Fruit fly (Drosophila melanogaster) whole organism, adult: ENCODE measurements around the gene CG4836.
A peak's percentile ranks its signal among the peaks of the same experiment; 100 is the strongest.

Source experiments
- CG11617 ChIP-seq: fragments of 200-800 bp; sonication (Bioruptor generic); optimal IDR thresholded peaks from 2 replicates; lab custom pipeline; 2017; ENCODE audit warnings: mild to moderate bottlenecking, missing biosample characterization, missing genetic modification reagents, missing genetic modification characterization
- CG12768 ChIP-seq: fragments of 200-800 bp; sonication (Bioruptor generic); optimal IDR thresholded peaks from 2 replicates; lab custom pipeline; 2017; ENCODE audit warnings: missing biosample characterization, missing genetic modification characterization, mild to moderate bottlenecking, moderate library complexity, missing genetic modification reagents
- CG14711 ChIP-seq: fragments of 200-800 bp; sonication (Bioruptor generic); optimal IDR thresholded peaks from 2 replicates; lab custom pipeline; 2018; ENCODE audit warnings: missing biosample characterization, mild to moderate bottlenecking, missing genetic modification characterization, moderate library complexity
- CG1620 ChIP-seq: fragments of 200-800 bp; sonication (Bioruptor generic); optimal IDR thresholded peaks from 2 replicates; lab custom pipeline; 2016; ENCODE audit warnings: missing biosample characterization, missing genetic modification characterization
- CG33017 ChIP-seq: fragments of 200-800 bp; sonication (Bioruptor generic); optimal IDR thresholded peaks from 2 replicates; lab custom pipeline; 2018; ENCODE audit warnings: missing biosample characterization, mild to moderate bottlenecking, missing genetic modification characterization, moderate library complexity
- CG5204 ChIP-seq: fragments of 200-800 bp; sonication (Bioruptor generic); optimal IDR thresholded peaks from 2 replicates; lab custom pipeline; 2016; ENCODE audit warnings: missing biosample characterization, missing genetic modification characterization
- CG7045 ChIP-seq: fragments of 200-800 bp; sonication (Bioruptor generic); optimal IDR thresholded peaks from 2 replicates; lab custom pipeline; 2017; ENCODE audit warnings: missing biosample characterization, mild to moderate bottlenecking, missing genetic modification characterization
- CG7101 ChIP-seq: fragments of 200-800 bp; sonication (Bioruptor generic); optimal IDR thresholded peaks from 2 replicates; lab custom pipeline; 2018; ENCODE audit warnings: missing biosample characterization, mild to moderate bottlenecking, missing genetic modification characterization, moderate library complexity
- Clk ChIP-seq: fragments of 200-800 bp; sonication (Bioruptor generic); optimal IDR thresholded peaks from 2 replicates; lab custom pipeline; 2017; ENCODE audit warnings: missing biosample characterization, missing genetic modification characterization
- Crg-1 ChIP-seq: fragments of 200-800 bp; sonication (Bioruptor generic); optimal IDR thresholded peaks from 2 replicates; lab custom pipeline; 2016; ENCODE audit warnings: missing biosample characterization, missing genetic modification characterization
- Hr96 ChIP-seq: fragments of 200-800 bp; sonication (Bioruptor generic); optimal IDR thresholded peaks from 2 replicates; lab custom pipeline; 2016; ENCODE audit warnings: missing biosample characterization, missing genetic modification characterization
- Mnt ChIP-seq: fragments of 200-800 bp; sonication (Bioruptor generic); optimal IDR thresholded peaks from 2 replicates; lab custom pipeline; 2016; ENCODE audit warnings: missing biosample characterization, mild to moderate bottlenecking, missing genetic modification characterization
- bab1 ChIP-seq: fragments of 200-800 bp; sonication (Bioruptor generic); optimal IDR thresholded peaks from 3 replicates; lab custom pipeline; 2019; ENCODE audit warnings: missing biosample characterization, mild to moderate bottlenecking, missing genetic modification characterization, moderate library complexity
- cic ChIP-seq: fragments of 200-800 bp; sonication (Bioruptor generic); optimal IDR thresholded peaks from 2 replicates; lab custom pipeline; 2017; ENCODE audit warnings: missing biosample characterization, mild to moderate bottlenecking, missing genetic modification characterization, moderate library complexity
- cnc ChIP-seq, 2 experiments: fragments of >200 bp; optimal IDR thresholded peaks; 2 replicates each; lab custom pipeline; 2017
- kay ChIP-seq: fragments of 200-800 bp; sonication (Bioruptor generic); peaks from one replicate; lab custom pipeline; 2016; ENCODE audit warnings: missing biosample characterization, missing genetic modification characterization, borderline replicate concordance
- ovo ChIP-seq: fragments of 200-800 bp; sonication (Bioruptor generic); optimal IDR thresholded peaks from 2 replicates; lab custom pipeline; 2016; ENCODE audit warnings: missing biosample characterization, missing genetic modification characterization
- pad ChIP-seq: fragments of 200-800 bp; sonication (Bioruptor generic); optimal IDR thresholded peaks from 3 replicates; lab custom pipeline; 2017; ENCODE audit warnings: missing biosample characterization, missing genetic modification characterization, mild to moderate bottlenecking, moderate library complexity, missing genetic modification reagents
- tj ChIP-seq: fragments of 200-800 bp; sonication (Bioruptor generic); optimal IDR thresholded peaks from 3 replicates; lab custom pipeline; 2017; ENCODE audit warnings: missing biosample characterization, mild to moderate bottlenecking, missing genetic modification characterization, moderate library complexity
- toe ChIP-seq: fragments of 200-800 bp; sonication (Bioruptor generic); optimal IDR thresholded peaks from 2 replicates; lab custom pipeline; 2016; ENCODE audit warnings: missing biosample characterization, missing genetic modification characterization

Gene CG4836

DNA sequence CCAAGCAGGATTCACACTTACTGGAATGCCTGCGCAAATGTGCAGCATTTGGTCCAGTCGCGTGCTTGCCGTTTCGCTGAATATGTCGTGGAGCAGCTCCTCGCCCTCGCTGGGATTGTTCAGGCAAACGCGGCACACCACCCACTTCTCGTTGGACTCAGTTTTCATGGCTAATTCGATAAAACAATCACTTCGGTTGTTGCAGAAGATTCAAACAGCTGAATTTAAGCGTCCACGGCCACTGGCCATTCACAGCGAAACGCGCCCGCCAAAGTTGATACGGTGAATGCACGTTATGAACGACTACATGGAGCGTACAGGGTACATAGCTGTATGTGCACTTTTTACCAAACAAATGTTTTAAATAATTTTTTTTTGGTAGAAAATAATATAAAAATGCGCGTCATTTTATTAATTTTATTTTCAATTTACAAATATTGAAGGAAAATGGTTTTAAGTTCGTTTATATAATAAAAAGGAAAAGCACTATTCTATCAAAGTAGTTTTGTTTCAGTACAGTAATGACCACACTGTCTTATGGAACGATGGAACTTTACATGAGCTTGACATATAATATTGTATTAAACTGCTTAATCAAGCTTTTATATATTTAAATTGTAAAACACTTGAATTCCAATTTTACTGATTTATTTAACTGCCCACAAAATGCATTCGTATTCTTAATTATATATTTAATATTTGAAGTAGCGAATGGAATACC lies 17.5 kb downstream of the CG4836 start, which contains the start of gene trem:
Gene trem, minus strand, starts transcription at position 267 of the 721 bp plus-strand sequence.
- TF ChIP-seq bab1 (GFP tag; lab: Kevin White, UChicago) (no peak), cnc (optimal IDR thresholded peaks at IDR 0.05; lab: Kevin White, UChicago) (no peak), CG12768 (peak; percentile 77), pad (GFP tag; lab: Kevin White, UChicago) (peak; percentile 65), tj (GFP tag; lab: Kevin White, UChicago) (peak; percentile 54), cic (GFP tag; lab: Kevin White, UChicago) (peak; percentile 1), CG11617 (GFP tag; lab: Kevin White, UChicago) (peak; percentile 85), CG1620 (peak; percentile 59), Crg-1 (GFP tag; lab: Kevin White, UChicago) (peak; percentile 55), CG7045 (GFP tag; lab: Kevin White, UChicago) (peak; percentile 79), toe (GFP tag; lab: Kevin White, UChicago) (peak; percentile 86), kay (no peak), ovo (GFP tag; lab: Kevin White, UChicago) (peak; percentile 33), CG7101 (peak; percentile 76), Mnt (GFP tag; lab: Kevin White, UChicago) (peak; percentile 49), CG5204 (peak; percentile 72), CG14711 (tag; lab: Kevin White, UChicago) (peak; percentile 58), Clk (GFP tag; lab: Kevin White, UChicago) (peak; percentile 67), CG33017 (tag; lab: Kevin White, UChicago) (peak; percentile 54), Hr96 (GFP tag; lab: Kevin White, UChicago) (peak; percentile 42)

DNA sequence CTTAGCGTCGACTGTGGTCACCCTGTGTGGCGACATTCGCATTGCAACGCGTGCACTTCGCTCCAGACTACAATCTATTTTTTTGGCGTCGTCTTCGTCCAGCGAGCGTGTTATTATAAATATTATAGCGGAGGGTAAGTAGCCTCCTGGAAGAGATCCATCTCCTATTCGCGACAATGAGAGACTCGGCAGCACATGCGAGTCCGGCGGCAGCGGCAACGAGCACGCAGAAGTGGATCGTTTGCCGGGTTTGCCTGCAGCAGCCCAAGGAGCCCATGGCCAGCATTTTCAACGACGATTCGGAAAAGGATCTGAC lies 18.1 kb downstream of the CG4836 start, which contains the start of gene idc:
Gene idc, plus strand, starts transcription at position 60 of the 316 bp plus-strand sequence.
- no peak for TF ChIP-seq Clk (GFP tag; lab: Kevin White, UChicago)
- TF ChIP-seq CG11617 (GFP tag; lab: Kevin White, UChicago), result peak; percentile 59
- no peak for TF ChIP-seq bab1 (GFP tag; lab: Kevin White, UChicago)
- no peak for TF ChIP-seq pad (GFP tag; lab: Kevin White, UChicago)

DNA sequence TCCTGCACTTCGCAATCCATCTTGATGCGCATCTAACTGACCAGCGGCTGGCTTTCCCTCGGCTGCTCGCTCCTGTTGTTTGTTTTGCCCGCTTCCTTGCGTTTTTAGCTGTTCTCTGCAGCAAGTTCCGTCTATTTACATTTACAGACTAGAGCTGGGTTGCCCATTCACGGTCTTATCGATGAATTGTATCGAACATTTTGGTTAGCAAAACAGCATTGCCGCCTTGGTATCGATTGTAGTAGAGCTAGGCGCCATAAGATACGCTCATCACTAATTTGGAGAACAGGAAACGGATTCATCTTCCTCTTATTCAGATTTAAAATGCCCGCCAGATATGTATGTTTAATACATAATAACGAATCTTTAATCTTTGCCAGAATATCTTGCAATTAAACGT lies 22.2 kb downstream of the CG4836 start, which contains the start of gene Regnase-1:
Gene Regnase-1, minus strand, starts transcription at position 170 of the 400 bp plus-strand sequence.
- peak; percentile 78 for TF ChIP-seq Mnt (GFP tag; lab: Kevin White, UChicago)
- no peak for TF ChIP-seq cnc (optimal IDR thresholded peaks at IDR 0.05; lab: Kevin White, UChicago)
- peak; percentile 83 for TF ChIP-seq CG14711 (tag; lab: Kevin White, UChicago)
- TF ChIP-seq CG1620, result peak; percentile 89
- peak; percentile 78 for TF ChIP-seq pad (GFP tag; lab: Kevin White, UChicago)
- peak; percentile 63 for TF ChIP-seq tj (GFP tag; lab: Kevin White, UChicago)
- TF ChIP-seq CG7045 (GFP tag; lab: Kevin White, UChicago), result peak; percentile 91
- peak; percentile 92 for TF ChIP-seq CG7101
- TF ChIP-seq Hr96 (GFP tag; lab: Kevin White, UChicago), result peak; percentile 87
- peak; percentile 63 for TF ChIP-seq CG5204
- no peak for TF ChIP-seq kay
- TF ChIP-seq CG33017 (tag; lab: Kevin White, UChicago), result peak; percentile 83
- TF ChIP-seq Clk (GFP tag; lab: Kevin White, UChicago), result peak; percentile 22
- peak; percentile 81 for TF ChIP-seq CG12768
- peak; percentile 85 for TF ChIP-seq Crg-1 (GFP tag; lab: Kevin White, UChicago)
- peak; percentile 90 for TF ChIP-seq CG11617 (GFP tag; lab: Kevin White, UChicago)
- peak; percentile 62 for TF ChIP-seq cic (GFP tag; lab: Kevin White, UChicago)
- peak; percentile 81 for TF ChIP-seq ovo (GFP tag; lab: Kevin White, UChicago)
- TF ChIP-seq bab1 (GFP tag; lab: Kevin White, UChicago), result peak; percentile 96
- peak; percentile 72 for TF ChIP-seq toe (GFP tag; lab: Kevin White, UChicago)

DNA sequence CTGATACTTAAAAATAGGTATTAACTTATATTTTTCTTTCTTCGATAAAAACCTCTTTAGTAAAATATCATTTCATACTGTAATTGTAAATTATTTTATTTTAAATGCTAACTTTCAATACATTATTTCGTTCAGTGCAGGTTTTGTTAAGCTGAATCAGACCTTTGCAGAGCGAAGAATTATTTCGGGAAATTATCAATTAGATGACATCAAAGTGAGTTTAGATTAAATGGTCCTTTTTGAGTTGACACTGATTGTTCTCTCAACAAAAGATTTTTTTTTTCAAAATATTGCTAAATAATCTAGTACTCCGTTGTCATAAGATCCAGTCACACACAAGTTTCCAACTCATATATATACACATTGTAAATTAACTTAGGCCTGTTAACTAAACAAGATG lies 28.8 kb downstream of the CG4836 start, which contains the start of the genes CG33934 and Indy-2:
Gene CG33934, plus strand, starts transcription at position 301 of the 400 bp plus-strand sequence.
Gene Indy-2, plus strand, starts transcription at position 301 of the 400 bp plus-strand sequence.
- no peak for TF ChIP-seq Hr96 (GFP tag; lab: Kevin White, UChicago)
- no peak for TF ChIP-seq CG5204
- TF ChIP-seq CG33017 (tag; lab: Kevin White, UChicago), result no peak
- no peak for TF ChIP-seq Mnt (GFP tag; lab: Kevin White, UChicago)
- no peak for TF ChIP-seq bab1 (GFP tag; lab: Kevin White, UChicago)
- TF ChIP-seq pad (GFP tag; lab: Kevin White, UChicago), result no peak

DNA sequence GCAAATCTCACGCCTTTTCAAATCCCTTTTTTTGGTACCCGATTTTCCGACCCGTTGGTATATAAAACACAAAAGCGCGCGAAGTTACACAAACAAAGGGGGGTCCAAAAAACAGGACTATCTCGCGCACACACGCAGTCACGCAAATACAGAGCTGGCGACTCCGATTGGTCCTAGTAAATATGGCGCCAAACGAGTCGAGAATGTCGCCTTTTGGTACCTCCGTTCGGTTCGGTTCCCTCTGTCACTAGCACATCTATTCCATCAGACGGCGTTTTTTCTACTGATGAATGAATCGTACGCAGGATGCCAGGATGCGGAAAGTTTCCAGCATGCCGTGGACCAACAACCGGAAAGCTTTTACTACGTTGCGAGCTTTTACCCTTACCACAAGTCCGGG lies 42.1 kb downstream of the CG4836 start, which contains the start of gene CG17193:
Gene CG17193, minus strand, starts transcription at position 289 of the 400 bp plus-strand sequence.
- TF ChIP-seq Clk (GFP tag; lab: Kevin White, UChicago) (no peak), cic (GFP tag; lab: Kevin White, UChicago) (peak; percentile 10)

DNA sequence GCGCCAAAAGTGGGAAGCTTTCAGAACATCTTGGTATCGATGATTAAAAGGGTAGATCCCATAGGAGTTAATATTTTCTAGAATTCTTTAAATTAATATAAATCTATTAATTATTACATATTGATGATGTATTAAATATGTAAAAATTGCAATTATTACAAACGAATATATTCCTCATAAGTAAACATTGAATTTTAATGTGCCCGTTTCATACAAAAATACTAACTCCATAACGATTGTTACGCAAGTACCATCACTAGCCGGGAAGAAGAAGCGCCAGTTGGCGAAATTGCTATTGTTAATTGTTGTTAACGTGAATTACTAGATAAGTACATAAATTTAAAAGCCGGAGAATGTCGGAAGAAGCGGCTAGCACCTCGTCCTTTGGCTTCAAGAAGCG lies 43.8 kb downstream of the CG4836 start, which contains the start of gene mdlc:
Gene mdlc, plus strand, starts transcription at position 248 of the 400 bp plus-strand sequence.
- no peak for TF ChIP-seq CG7101
- TF ChIP-seq Hr96 (GFP tag; lab: Kevin White, UChicago), result no peak
- no peak for TF ChIP-seq Crg-1 (GFP tag; lab: Kevin White, UChicago)
- TF ChIP-seq cic (GFP tag; lab: Kevin White, UChicago), result no peak
- peak; percentile 14 for TF ChIP-seq CG11617 (GFP tag; lab: Kevin White, UChicago)
- no peak for TF ChIP-seq CG7045 (GFP tag; lab: Kevin White, UChicago)
- TF ChIP-seq tj (GFP tag; lab: Kevin White, UChicago), result no peak
- TF ChIP-seq toe (GFP tag; lab: Kevin White, UChicago), result peak; percentile 0
- TF ChIP-seq CG33017 (tag; lab: Kevin White, UChicago), result no peak
- TF ChIP-seq CG14711 (tag; lab: Kevin White, UChicago), result no peak
- no peak for TF ChIP-seq pad (GFP tag; lab: Kevin White, UChicago)
- TF ChIP-seq ovo (GFP tag; lab: Kevin White, UChicago), result no peak
- no peak for TF ChIP-seq cnc (optimal IDR thresholded peaks at IDR 0.05; lab: Kevin White, UChicago)
- no peak for TF ChIP-seq CG1620
- TF ChIP-seq bab1 (GFP tag; lab: Kevin White, UChicago), result no peak
- TF ChIP-seq Mnt (GFP tag; lab: Kevin White, UChicago), result no peak
- no peak for TF ChIP-seq CG12768
- TF ChIP-seq Clk (GFP tag; lab: Kevin White, UChicago), result no peak
- peak; percentile 28 for TF ChIP-seq kay
- peak; percentile 7 for TF ChIP-seq CG5204
